Worm (Caenorhabditis elegans): Measurements from ENCODE around the gene mec-17.

ce11 chrIV:8000763-8001162 is 13.8 kb upstream of the mec-17 start:
- TF ChIP-seq tra-4 (tag; optimal IDR thresholded peaks at IDR 0.05) (no peak), ama-1 (optimal IDR thresholded peaks at IDR 0.05) (no peak), flt-1 (GFP tag; IDR thresholded peaks at IDR 0.05) (no peak), aly-1 (tag; optimal IDR thresholded peaks at IDR 0.05) (no peak), ceh-36 (tag; optimal IDR thresholded peaks at IDR 0.05) (peak; percentile 53)
